Fruit fly (Drosophila melanogaster): ENCODE measurements around the gene Sbat.
A peak's percentile ranks its signal among the peaks of the same experiment; 100 is the strongest.

Sbat gene

DNA sequence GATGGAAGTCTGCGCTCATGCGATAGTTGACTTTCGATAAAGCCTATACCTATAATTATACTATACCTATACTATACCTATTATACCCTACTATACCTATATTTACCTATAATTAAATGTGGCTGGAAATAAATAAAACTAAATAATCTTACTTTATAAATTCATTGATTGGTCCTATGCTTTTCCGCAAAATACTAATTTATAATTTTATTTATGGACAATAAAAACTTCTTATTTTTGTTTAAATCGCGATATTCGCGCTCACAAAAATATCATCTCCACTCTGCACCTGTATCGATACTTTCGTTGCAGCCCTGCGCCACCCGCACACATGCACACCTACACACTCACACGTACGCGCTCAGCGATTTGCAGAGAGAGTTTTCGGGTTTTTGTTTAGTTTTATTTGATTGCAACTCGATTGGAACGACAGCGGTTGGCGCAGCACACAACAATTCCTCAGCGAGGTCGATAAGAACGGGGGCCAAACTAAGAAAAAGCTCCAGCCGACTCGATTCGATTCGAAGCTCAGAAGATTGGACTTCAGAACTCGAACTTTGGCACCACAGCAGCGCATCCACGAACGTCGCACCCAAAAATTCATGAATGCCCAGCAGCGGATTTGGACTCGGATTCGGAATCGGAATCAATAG, 3.5 kb upstream of the Sbat start, which contains the start of gene CG8814 (continued):
- TF ChIP-seq CG5180 (GFP tag; optimal IDR thresholded peaks at IDR 0.05) (peak; percentile 64), CG17359 (tag; optimal IDR thresholded peaks at IDR 0.05) (peak; percentile 11), pum (GFP tag; optimal IDR thresholded peaks at IDR 0.05) (no peak), pb (GFP tag; optimal IDR thresholded peaks at IDR 0.05) (no peak), CG12769 (tag; optimal IDR thresholded peaks at IDR 0.05) (no peak), kah (GFP tag; optimal IDR thresholded peaks at IDR 0.05) (no peak), lab (GFP tag; optimal IDR thresholded peaks at IDR 0.05) (peak; percentile 75), Ravus (GFP tag; IDR thresholded peaks at IDR 0.05) (no peak), CG17802 (tag; optimal IDR thresholded peaks at IDR 0.05) (peak; percentile 19), CG14050 (GFP tag; IDR thresholded peaks at IDR 0.05) (peak; percentile 53; the same call in 2 of the 3 replicates), MBD-R2 (GFP tag; IDR thresholded peaks at IDR 0.05) (peak; percentile 63), chif (GFP tag; optimal IDR thresholded peaks at IDR 0.05) (peak; percentile 12 to 27), nau (GFP tag; optimal IDR thresholded peaks at IDR 0.05) (peak; percentile 22), Rx (GFP tag; IDR thresholded peaks at IDR 0.05) (0 out of 2 replicates have a peak, but pooled peaks have one; percentile 43), her (GFP tag; optimal IDR thresholded peaks at IDR 0.05) (peak; percentile 21), gem (tag; optimal IDR thresholded peaks at IDR 0.05) (peak; percentile 81), fd64A (GFP tag; optimal IDR thresholded peaks at IDR 0.05) (no peak), Blimp-1 (GFP tag; optimal IDR thresholded peaks at IDR 0.05) (peak; percentile 27), CG31441 (GFP tag; IDR thresholded peaks at IDR 0.05) (peak; percentile 75; the same call in 1 of the 2 replicates), NFAT (GFP tag; IDR thresholded peaks at IDR 0.05) (peak; percentile 64), bcd (GFP tag; optimal IDR thresholded peaks at IDR 0.05) (peak; percentile 67), Dll (GFP tag; IDR thresholded peaks at IDR 0.05; ENCODE audit: partially characterized antibody) (peak; percentile 90), abd-A (tag; optimal IDR thresholded peaks at IDR 0.05) (peak; percentile 78), CG11398 (GFP tag; optimal IDR thresholded peaks at IDR 0.05) (no peak), trh (GFP tag; optimal IDR thresholded peaks at IDR 0.05) (peak; percentile 45), Hmr (GFP tag; optimal IDR thresholded peaks at IDR 0.05) (peak; percentile 69), slou (GFP tag; optimal IDR thresholded peaks at IDR 0.05) (peak; percentile 68), CG32772 (GFP tag; IDR thresholded peaks at IDR 0.05) (peak; percentile 65), aop (GFP tag; IDR thresholded peaks at IDR 0.05) (no peak), sna (GFP tag; IDR thresholded peaks at IDR 0.05; ENCODE audit: partially characterized antibody) (no peak), HHEX (GFP tag; optimal IDR thresholded peaks at IDR 0.05) (peak; percentile 48), vfl (GFP tag; optimal IDR thresholded peaks at IDR 0.05) (peak; percentile 53), Nf-YB (GFP tag; optimal IDR thresholded peaks at IDR 0.05) (peak; percentile 30), CG7271 (tag; optimal IDR thresholded peaks at IDR 0.05) (no peak), Ada2b (GFP tag; IDR thresholded peaks at IDR 0.05) (peak; percentile 56), CG1832 (GFP tag; optimal IDR thresholded peaks at IDR 0.05) (no peak), odd (GFP tag; optimal IDR thresholded peaks at IDR 0.05) (no peak), CG3838 (GFP tag; optimal IDR thresholded peaks at IDR 0.05) (no peak), CG31224 (GFP tag; IDR thresholded peaks at IDR 0.05) (peak; percentile 85), Xrp1 (GFP tag; IDR thresholded peaks at IDR 0.05) (peak; percentile 28; the same call in 1 of the 2 replicates), stc (GFP tag; IDR thresholded peaks at IDR 0.05) (peak; percentile 20; the same call in 1 of the 2 replicates), CG10147 (GFP tag; optimal IDR thresholded peaks at IDR 0.05) (peak; percentile 69), CG17829 (tag; optimal IDR thresholded peaks at IDR 0.05) (peak; percentile 69), CG11247 (GFP tag; IDR thresholded peaks at IDR 0.05) (peak; percentile 63; the same call in 1 of the 2 replicates), al (GFP tag; IDR thresholded peaks at IDR 0.05) (peak; percentile 78), jumu (GFP tag; optimal IDR thresholded peaks at IDR 0.05) (peak; percentile 43), dm (GFP tag; optimal IDR thresholded peaks at IDR 0.05) (no peak), CG4617 (GFP tag; optimal IDR thresholded peaks at IDR 0.05; ENCODE audit: borderline replicate concordance) (no peak), Dfd (GFP tag; optimal IDR thresholded peaks at IDR 0.05) (no peak)
